Fruit fly (Drosophila melanogaster) whole organism, embryonic: ENCODE data around the gene CG32344.

Source experiments
- CG3726 ChIP-seq: fragments of 200-800 bp; sonication (Bioruptor generic); IDR thresholded peaks from 3 replicates; pipeline ENCODE4, ENCODE4 v1.3.6; 2022; ENCODE audit warnings: missing biosample characterization, missing genetic modification characterization
- GATAe ChIP-seq: fragments of 200-800 bp; sonication (Bioruptor generic); conservative IDR thresholded peaks from 2 replicates; pipeline ENCODE4 v1.3.6; 2022; ENCODE audit warnings: missing biosample characterization, missing genetic modification characterization
- PHDP ChIP-seq: fragments of 200-800 bp; sonication (Bioruptor generic); optimal IDR thresholded peaks from 3 replicates; lab custom pipeline; 2018; ENCODE audit warnings: missing biosample characterization, mild to moderate bottlenecking, missing genetic modification characterization, moderate library complexity
- psq ChIP-seq: fragments of 200-800 bp; sonication (Bioruptor generic); optimal IDR thresholded peaks from 2 replicates; lab custom pipeline; 2017; ENCODE audit warnings: missing biosample characterization, missing genetic modification characterization
- ranshi ChIP-seq: fragments of 200-800 bp; sonication (Bioruptor generic); IDR thresholded peaks from 2 replicates; pipeline ENCODE4 v1.3.6; 2022; ENCODE audit warnings: missing biosample characterization, missing genetic modification characterization

- TF ChIP-seq psq (GFP tag; lab: Kevin White, UChicago) (no peak), PHDP (tag; lab: Kevin White, UChicago) (no peak), ranshi (GFP tag; lab: Robert Waterston, UW) (no peak), GATAe (GFP tag; lab: Robert Waterston, UW) (no peak), CG3726 (GFP tag; lab: Robert Waterston, UW) (no peak)
Observed at dm6 chr3L:297240-297639, 27.3 kb downstream of the CG32344 start.
